Worm (Caenorhabditis elegans): ENCODE data around the gene Y55F3C.9.

- TF ChIP-seq R02D3.7 (tag; optimal IDR thresholded peaks at IDR 0.05) (no peak), lin-15B (tag; optimal IDR thresholded peaks at IDR 0.05) (no peak), lin-39 (tag; optimal IDR thresholded peaks at IDR 0.05) (no peak), mdl-1 (tag; optimal IDR thresholded peaks at IDR 0.05) (no peak), hlh-30 (tag; optimal IDR thresholded peaks at IDR 0.05; ENCODE audit: insufficient read depth) (no peak), zip-2 (tag; optimal IDR thresholded peaks at IDR 0.05) (no peak), F10B5.3 (tag; optimal IDR thresholded peaks at IDR 0.05) (no peak), snpc-4 (tag; optimal IDR thresholded peaks at IDR 0.05) (no peak), egl-27 (tag; optimal IDR thresholded peaks at IDR 0.05) (no peak), nhr-102 (tag; optimal IDR thresholded peaks at IDR 0.05) (no peak), mep-1 (tag; optimal IDR thresholded peaks at IDR 0.05) (no peak)
These were observed 12.6 kb downstream of the Y55F3C.9 start for ce11 chrIV:715433-715832.

All from whole organism, L4 larva.